Worm (Caenorhabditis elegans) whole organism, L4/young adult: Measurements from ENCODE around the gene dig-1.

Source experiments
- W03F9.2 ChIP-seq: fragments of 150-350 bp; optimal IDR thresholded peaks from 2 replicates; lab custom pipeline; 2014; ENCODE audit warnings: missing biosample characterization, missing genetic modification characterization
- dao-5 ChIP-seq: sonication (generic microtip); optimal IDR thresholded peaks from 2 replicates; lab custom pipeline; 2016; ENCODE audit warnings: missing genotype, missing genetic modification characterization, moderate library complexity, missing compliant biosample characterization
- him-1 ChIP-seq: sonication (generic microtip); optimal IDR thresholded peaks from 2 replicates; lab custom pipeline; 2016; ENCODE audit warnings: missing genotype, missing genetic modification reagents, missing genetic modification characterization, missing compliant biosample characterization

DNA sequence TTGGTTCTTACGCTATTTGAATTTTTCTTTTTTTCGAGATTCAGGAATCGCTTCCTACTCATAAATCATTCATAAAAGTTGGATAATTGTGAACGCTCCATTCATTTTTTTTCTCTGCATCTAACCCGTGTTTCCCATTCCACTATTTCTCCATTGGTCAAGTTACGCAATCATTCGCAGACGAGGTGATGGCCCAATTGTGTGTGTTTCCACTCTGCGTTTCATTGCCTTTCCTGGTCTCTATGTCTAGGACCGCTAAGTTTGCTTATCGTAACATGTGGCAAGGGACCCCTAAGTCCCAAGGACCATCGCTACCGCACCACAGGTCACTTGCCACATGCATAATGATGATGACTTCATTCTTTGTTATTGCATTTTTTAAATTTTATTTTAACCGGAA is 80.0 kb downstream of the dig-1 start:
- no peak for TF ChIP-seq W03F9.2 (tag; lab: Kevin White, UChicago)
- no peak for TF ChIP-seq him-1 (tag; lab: Kevin White, UChicago)
- no peak for TF ChIP-seq dao-5 (tag; lab: Kevin White, UChicago)
